Fruit fly (Drosophila melanogaster): ENCODE results near the gene qin.

qin gene

DNA sequence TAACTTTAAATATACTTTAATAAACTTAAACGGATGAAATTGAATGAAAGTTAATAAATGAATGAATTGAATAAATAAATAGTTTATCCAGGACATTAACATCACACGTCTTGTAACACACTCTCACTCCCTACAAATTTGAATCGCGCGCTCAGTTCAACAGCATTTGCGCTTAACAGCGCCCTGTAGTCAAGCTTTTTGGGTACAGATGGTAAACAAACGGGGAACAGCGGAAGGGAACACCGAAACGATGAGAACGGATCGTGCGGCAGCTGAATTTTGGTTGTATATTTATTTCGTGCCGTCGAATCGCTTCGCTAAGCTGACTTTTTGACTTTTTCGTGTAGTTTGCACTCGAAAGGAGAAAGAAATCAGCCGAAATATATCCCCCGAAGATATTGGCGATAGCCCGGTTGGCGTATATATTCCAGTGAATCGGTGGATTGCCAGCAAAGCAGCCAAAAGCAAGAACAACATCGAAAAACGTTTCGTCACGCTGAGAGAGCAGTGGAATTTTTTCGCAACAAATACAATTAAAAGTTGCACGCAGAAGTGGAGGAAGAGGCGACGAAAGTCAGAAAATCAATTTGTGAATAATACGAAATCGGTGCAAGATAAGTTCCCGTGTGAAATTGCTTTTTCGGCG, 17.9 kb upstream of the qin start, which contains the start of the genes CG7694 and fray:
TSS of gene CG7694 (plus strand) at position 247 of the 646 bp plus-strand sequence.
TSS of gene fray (plus strand) at position 247 of the 646 bp plus-strand sequence.
- TF ChIP-seq pzg (GFP tag; optimal IDR thresholded peaks at IDR 0.05) (peak; percentile 43), bbx (GFP tag; IDR thresholded peaks at IDR 0.05; ENCODE audit: partially characterized antibody) (0 out of 2 replicates have a peak, but pooled peaks have one; percentile 9), row (GFP tag; IDR thresholded peaks at IDR 0.05) (0 out of 3 replicates have a peak, but pooled peaks have one; percentile 11), twi (tag; optimal IDR thresholded peaks at IDR 0.05) (no peak), sna (GFP tag; IDR thresholded peaks at IDR 0.05; ENCODE audit: partially characterized antibody) (0 out of 2 replicates have a peak, but pooled peaks have one; percentile 33), pfk (GFP tag; optimal IDR thresholded peaks at IDR 0.05) (peak; percentile 99), CG17186 (GFP tag; optimal IDR thresholded peaks at IDR 0.05) (peak; percentile 99), CG16813 (GFP tag; IDR thresholded peaks at IDR 0.05; ENCODE audit: partially characterized antibody) (no peak), E2f2 (GFP tag; IDR thresholded peaks at IDR 0.05) (peak; percentile 89), CG7271 (tag; optimal IDR thresholded peaks at IDR 0.05) (no peak), BEAF-32 (GFP tag; optimal IDR thresholded peaks at IDR 0.05) (peak; percentile 9), CG3407 (GFP tag; optimal IDR thresholded peaks at IDR 0.05) (no peak), CG34422 (GFP tag; IDR thresholded peaks at IDR 0.05) (0 out of 3 replicates have a peak, but pooled peaks have one; percentile 10), CG12659 (GFP tag; optimal IDR thresholded peaks at IDR 0.05) (peak; percentile 37), CG12155 (GFP tag; optimal IDR thresholded peaks at IDR 0.05) (no peak), CG4617 (GFP tag; optimal IDR thresholded peaks at IDR 0.05; ENCODE audit: borderline replicate concordance) (no peak), Ada2b (GFP tag; IDR thresholded peaks at IDR 0.05) (no peak), stwl (tag; optimal IDR thresholded peaks at IDR 0.05) (peak; percentile 53), HmgD (GFP tag; optimal IDR thresholded peaks at IDR 0.05) (no peak), nerfin-1 (tag; optimal IDR thresholded peaks at IDR 0.05) (no peak), CG14667 (GFP tag; IDR thresholded peaks at IDR 0.05) (peak; percentile 43; the same call in 1 of the 2 replicates), Nf-YC (tag; optimal IDR thresholded peaks at IDR 0.05) (no peak), CG13287 (GFP tag; IDR thresholded peaks at IDR 0.05; ENCODE audit: partially characterized antibody) (peak; percentile 20; the same call in 1 of the 2 replicates), Med (GFP tag) (peak; percentile 50), CG1603 (tag; optimal IDR thresholded peaks at IDR 0.05) (peak; percentile 63), inv (GFP tag; IDR thresholded peaks at IDR 0.05; ENCODE audit: partially characterized antibody) (no peak), Sry-δ (GFP tag; optimal IDR thresholded peaks at IDR 0.05) (no peak), Dp (GFP tag; optimal IDR thresholded peaks at IDR 0.05) (peak; percentile 85)

DNA sequence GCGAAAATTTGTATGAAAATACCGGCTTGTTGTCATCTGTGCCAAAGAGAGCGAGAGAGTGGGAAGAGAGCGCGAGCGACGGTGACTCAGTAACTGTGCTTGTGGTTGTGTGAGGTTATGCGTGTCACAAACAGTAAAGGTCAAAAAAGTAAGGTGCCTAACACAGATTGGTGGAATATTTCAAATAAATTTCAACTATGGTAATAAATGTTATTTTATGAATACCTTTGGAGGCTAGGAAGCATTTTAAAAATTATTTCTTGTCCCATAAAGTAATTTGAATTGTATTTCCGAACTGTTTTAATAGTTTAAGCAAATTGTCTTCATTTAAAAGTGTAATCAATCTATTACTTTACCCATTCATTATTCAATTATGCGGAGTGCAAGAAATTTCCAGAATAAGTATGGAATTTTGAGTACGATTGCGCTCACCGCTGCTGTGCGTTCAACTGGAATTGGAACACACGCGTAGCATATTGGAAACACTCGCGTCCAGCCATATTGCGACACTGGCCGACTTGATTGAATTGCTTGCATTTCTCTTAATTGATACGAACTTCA, 17.0 kb upstream of the qin start:
- TF ChIP-seq CG4854 (GFP tag; optimal IDR thresholded peaks at IDR 0.05) (peak; percentile 82), CG14441 (GFP tag; IDR thresholded peaks at IDR 0.05) (peak; percentile 86), CG7928 (GFP tag; optimal IDR thresholded peaks at IDR 0.05) (peak; percentile 66), Meics (GFP tag; optimal IDR thresholded peaks at IDR 0.05) (peak; percentile 94), kni (GFP tag; optimal IDR thresholded peaks at IDR 0.05) (peak; percentile 72), CG33213 (GFP tag; optimal IDR thresholded peaks at IDR 0.05) (peak; percentile 67), D19A (tag; optimal IDR thresholded peaks at IDR 0.05) (peak; percentile 91), CG15479 (GFP tag; optimal IDR thresholded peaks at IDR 0.05) (peak; percentile 44), CG32767 (GFP tag; IDR thresholded peaks at IDR 0.05) (peak; percentile 89), CG9876 (GFP tag; optimal IDR thresholded peaks at IDR 0.05) (peak; percentile 82), CG18011 (GFP tag; optimal IDR thresholded peaks at IDR 0.05) (peak; percentile 84), slbo (GFP tag; IDR thresholded peaks at IDR 0.05) (peak; percentile 93), peb (GFP tag; IDR thresholded peaks at IDR 0.05) (peak; percentile 89), CG16813 (GFP tag; IDR thresholded peaks at IDR 0.05; ENCODE audit: partially characterized antibody) (no peak), Med (GFP tag) (peak; percentile 97), CG11560 (tag; IDR thresholded peaks at IDR 0.05) (peak; percentile 81), C15 (GFP tag; IDR thresholded peaks at IDR 0.05) (peak; percentile 81; the same call in 2 of the 3 replicates), nerfin-1 (tag; optimal IDR thresholded peaks at IDR 0.05) (peak; percentile 85), CG15514 (GFP tag; optimal IDR thresholded peaks at IDR 0.05) (peak; percentile 83), Fer3 (tag; optimal IDR thresholded peaks at IDR 0.05) (peak; percentile 90), CG9727 (GFP tag; optimal IDR thresholded peaks at IDR 0.05) (peak; percentile 94), CG7839 (tag; optimal IDR thresholded peaks at IDR 0.05) (peak; percentile 94)

Measured in whole organism, embryonic.